Worm (Caenorhabditis elegans) whole organism, midembryonic: Measurements from ENCODE around the gene oac-53.
"Not testable (repeated sequence)": the region's sequence is repeated elsewhere in the genome, so short reads cannot be mapped to it uniquely, and the experiment has no call there.

Source experiments
- T22C8.4 ChIP-seq: fragments of 200-800 bp; sonication (Bioruptor generic); IDR thresholded peaks from 2 replicates; pipeline ENCODE4 v1.3.6; 2022; ENCODE audit warnings: missing genetic modification characterization, missing compliant biosample characterization
- cog-1 ChIP-seq: sonication (generic microtip); optimal IDR thresholded peaks from 2 replicates; lab custom pipeline; 2016; ENCODE audit warnings: missing genetic modification characterization, missing compliant biosample characterization
- flt-1 ChIP-seq: fragments of 200-800 bp; sonication (Bioruptor generic); IDR thresholded peaks from 2 replicates; pipeline ENCODE4 v1.3.6; 2022; ENCODE audit warnings: missing genetic modification characterization, missing compliant biosample characterization
- klf-2 ChIP-seq: fragments of 200-800 bp; sonication (Bioruptor generic); conservative IDR thresholded peaks from 2 replicates; pipeline ENCODE4 v1.3.6; 2022; ENCODE audit warnings: missing genetic modification reagents, missing genetic modification characterization, missing compliant biosample characterization
- med-1 ChIP-seq: sonication (generic microtip); optimal IDR thresholded peaks from 2 replicates; lab custom pipeline; 2017; ENCODE audit warnings: missing genetic modification characterization, mild to moderate bottlenecking, missing compliant biosample characterization, antibody characterized with exemption, missing genetic modification reagents; ENCODE audit not compliant: insufficient read depth
- ref-1 ChIP-seq: fragments of 200-800 bp; sonication (Bioruptor generic); conservative IDR thresholded peaks from 2 replicates; pipeline ENCODE4 v1.3.6; 2022; ENCODE audit warnings: missing genetic modification reagents, missing genetic modification characterization, missing compliant biosample characterization
- tab-1 ChIP-seq: fragments of 200-800 bp; sonication (Bioruptor generic); IDR thresholded peaks from 2 replicates; pipeline ENCODE4 v1.3.6; 2022; ENCODE audit warnings: missing genetic modification characterization, missing compliant biosample characterization
- ztf-23 ChIP-seq: fragments of 200-800 bp; sonication (Bioruptor generic); IDR thresholded peaks from 2 replicates; pipeline ENCODE4 v1.3.6; 2022; ENCODE audit warnings: missing genetic modification reagents, missing genetic modification characterization, missing compliant biosample characterization
- ztf-29 ChIP-seq: fragments of 200-800 bp; sonication (Bioruptor generic); IDR thresholded peaks from 2 replicates; pipeline ENCODE4 v1.3.6; 2022; ENCODE audit warnings: missing genetic modification reagents, missing genetic modification characterization, missing compliant biosample characterization

The oac-53 gene

ce11 chrV:16627962-16628361, at the start of gene oac-53:
oac-53 (minus strand) TSS chrV:16627970.
- no peak for TF ChIP-seq ztf-23
- no peak for TF ChIP-seq flt-1 (GFP tag; lab: Robert Waterston, UW)
- TF ChIP-seq ref-1 (GFP tag; lab: Robert Waterston, UW) = no peak
- no peak for TF ChIP-seq ztf-29 (GFP tag; lab: Robert Waterston, UW)
- no peak for TF ChIP-seq cog-1 (tag; lab: Kevin White, UChicago)
- TF ChIP-seq med-1 (GFP tag; lab: Kevin White, UChicago) = no peak
- TF ChIP-seq tab-1 (GFP tag; lab: Robert Waterston, UW) = no peak
- no peak for TF ChIP-seq T22C8.4
- no peak for TF ChIP-seq klf-2 (GFP tag; lab: Robert Waterston, UW)

DNA sequence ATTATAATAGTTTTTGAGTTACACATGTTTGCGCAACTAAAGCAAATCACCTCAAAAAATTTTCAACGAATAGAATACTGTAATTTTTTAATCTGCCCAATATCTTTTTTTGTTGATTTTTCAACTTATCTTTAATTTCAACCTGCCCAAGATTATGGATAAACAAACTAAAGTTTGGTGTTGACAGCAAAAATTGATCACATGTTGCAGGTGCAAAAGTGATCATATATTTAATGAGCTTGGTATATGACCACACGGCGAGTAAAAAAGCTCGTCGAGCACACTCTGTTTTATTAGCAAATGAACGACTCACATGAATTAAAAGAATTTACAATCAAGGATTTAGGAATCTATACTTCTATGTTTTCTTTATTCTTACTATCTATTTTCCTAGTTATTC, 47.8 kb upstream of the oac-53 start, which contains the start of gene srz-1:
srz-1 (plus strand) TSS at position 301 of the 400 bp plus-strand sequence.
- no peak for TF ChIP-seq ztf-29 (GFP tag; lab: Robert Waterston, UW)
- no peak for TF ChIP-seq med-1 (GFP tag; lab: Kevin White, UChicago)
- TF ChIP-seq klf-2 (GFP tag; lab: Robert Waterston, UW) = no peak
- no peak for TF ChIP-seq T22C8.4
- no peak for TF ChIP-seq ztf-23
- no peak for TF ChIP-seq cog-1 (tag; lab: Kevin White, UChicago)
- no peak for TF ChIP-seq tab-1 (GFP tag; lab: Robert Waterston, UW)
- TF ChIP-seq ref-1 (GFP tag; lab: Robert Waterston, UW) = no peak
- no peak for TF ChIP-seq flt-1 (GFP tag; lab: Robert Waterston, UW)

DNA sequence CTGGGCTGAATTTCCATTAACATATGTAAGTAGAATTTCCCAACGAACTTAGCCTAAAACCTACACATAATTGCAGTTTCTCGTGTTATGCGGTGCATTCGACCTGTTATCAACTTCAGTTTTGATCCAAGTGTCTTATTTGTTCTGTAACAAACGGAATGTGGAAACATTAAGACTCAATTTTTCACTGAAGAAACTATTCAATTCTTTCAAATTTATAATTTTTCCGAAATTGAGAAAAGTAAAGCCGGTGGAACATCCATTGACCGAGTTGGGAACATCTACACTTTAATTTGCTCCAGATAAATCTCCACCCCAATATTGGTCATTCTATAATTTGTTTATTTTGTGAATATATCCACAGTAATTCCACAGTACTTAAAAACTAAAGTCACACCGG, 46.6 kb upstream of the oac-53 start:
- TF ChIP-seq ztf-23 = no peak
- TF ChIP-seq klf-2 (GFP tag; lab: Robert Waterston, UW) = no peak
- no peak for TF ChIP-seq T22C8.4
- TF ChIP-seq ztf-29 (GFP tag; lab: Robert Waterston, UW) = no peak
- no peak for TF ChIP-seq cog-1 (tag; lab: Kevin White, UChicago)
- no peak for TF ChIP-seq flt-1 (GFP tag; lab: Robert Waterston, UW)
- TF ChIP-seq ref-1 (GFP tag; lab: Robert Waterston, UW) = no peak
- TF ChIP-seq med-1 (GFP tag; lab: Kevin White, UChicago) = no peak
- TF ChIP-seq tab-1 (GFP tag; lab: Robert Waterston, UW) = no peak

DNA sequence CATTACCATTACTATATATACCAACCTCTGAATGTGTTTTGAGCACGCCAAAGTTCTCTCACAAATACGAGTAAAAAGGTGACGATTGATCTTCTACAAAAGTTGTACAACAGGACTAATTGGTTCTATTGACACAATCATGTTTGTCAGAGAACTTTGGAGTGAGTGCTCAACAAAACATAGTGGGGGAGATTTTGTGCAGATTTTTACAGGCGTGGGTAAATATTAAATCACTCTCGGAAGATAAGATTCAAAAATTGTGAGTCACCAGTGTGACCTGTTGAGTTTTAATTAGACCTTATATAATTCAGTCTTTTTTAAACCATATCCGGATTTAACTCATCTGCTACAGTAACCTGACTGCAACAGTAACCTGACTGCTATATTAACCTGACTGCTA, 44.4 kb upstream of the oac-53 start, which contains the start of gene F14F8.8:
F14F8.8 (minus strand) TSS at position 101 of the 400 bp plus-strand sequence.
- TF ChIP-seq med-1 (GFP tag; lab: Kevin White, UChicago) = no peak
- TF ChIP-seq tab-1 (GFP tag; lab: Robert Waterston, UW) = no peak

ce11 chrV:16671190-16671589, 43.4 kb upstream of the oac-53 start, which contains the start of gene str-61:
str-61 (minus strand) TSS chrV:16671290.
- no peak for TF ChIP-seq med-1 (GFP tag; lab: Kevin White, UChicago)
- no peak for TF ChIP-seq klf-2 (GFP tag; lab: Robert Waterston, UW)
- TF ChIP-seq ztf-29 (GFP tag; lab: Robert Waterston, UW) = no peak
- no peak for TF ChIP-seq cog-1 (tag; lab: Kevin White, UChicago)
- TF ChIP-seq ztf-23 = no peak
- TF ChIP-seq T22C8.4 = no peak
- TF ChIP-seq tab-1 (GFP tag; lab: Robert Waterston, UW) = no peak
- no peak for TF ChIP-seq flt-1 (GFP tag; lab: Robert Waterston, UW)
- no peak for TF ChIP-seq ref-1 (GFP tag; lab: Robert Waterston, UW)

- TF ChIP-seq tab-1 (GFP tag; lab: Robert Waterston, UW) (no peak), ztf-23 (no peak), klf-2 (GFP tag; lab: Robert Waterston, UW) (no peak), cog-1 (tag; lab: Kevin White, UChicago) (no peak), ref-1 (GFP tag; lab: Robert Waterston, UW) (no peak), ztf-29 (GFP tag; lab: Robert Waterston, UW) (no peak), T22C8.4 (no peak), flt-1 (GFP tag; lab: Robert Waterston, UW) (no peak), med-1 (GFP tag; lab: Kevin White, UChicago) (no peak)
Observed at ce11 chrV:16668473-16668872, 40.7 kb upstream of the oac-53 start, which contains the start of gene F14F8.9. F14F8.9 (minus strand) TSS chrV:16668573.

DNA sequence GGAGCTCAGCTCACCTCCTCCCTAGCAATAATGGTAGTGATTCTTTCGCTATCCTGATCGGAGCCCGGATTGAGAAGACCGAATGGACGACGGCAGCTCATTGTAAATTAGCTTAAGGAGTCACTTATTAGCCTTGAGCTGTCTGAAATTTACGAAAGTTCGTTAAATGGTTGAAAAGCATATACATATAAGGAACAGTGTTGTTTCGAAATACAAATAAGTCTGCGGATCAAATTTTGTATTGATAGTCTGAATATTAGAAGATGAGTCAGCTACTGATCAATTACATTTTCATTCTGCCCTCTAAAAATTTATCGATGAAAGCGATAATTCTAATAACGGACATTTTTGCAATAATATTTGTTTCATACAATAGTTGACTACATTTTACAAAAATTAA, 38.9 kb upstream of the oac-53 start, which contains the start of gene F14F8.14:
F14F8.14 (minus strand) TSS at position 101 of the 400 bp plus-strand sequence.
- no peak for TF ChIP-seq cog-1 (tag; lab: Kevin White, UChicago)
- TF ChIP-seq ztf-23 = no peak
- no peak for TF ChIP-seq flt-1 (GFP tag; lab: Robert Waterston, UW)
- TF ChIP-seq ref-1 (GFP tag; lab: Robert Waterston, UW) = no peak
- TF ChIP-seq klf-2 (GFP tag; lab: Robert Waterston, UW) = no peak
- TF ChIP-seq T22C8.4 = no peak
- TF ChIP-seq ztf-29 (GFP tag; lab: Robert Waterston, UW) = no peak
- TF ChIP-seq med-1 (GFP tag; lab: Kevin White, UChicago) = no peak
- TF ChIP-seq tab-1 (GFP tag; lab: Robert Waterston, UW) = no peak

DNA sequence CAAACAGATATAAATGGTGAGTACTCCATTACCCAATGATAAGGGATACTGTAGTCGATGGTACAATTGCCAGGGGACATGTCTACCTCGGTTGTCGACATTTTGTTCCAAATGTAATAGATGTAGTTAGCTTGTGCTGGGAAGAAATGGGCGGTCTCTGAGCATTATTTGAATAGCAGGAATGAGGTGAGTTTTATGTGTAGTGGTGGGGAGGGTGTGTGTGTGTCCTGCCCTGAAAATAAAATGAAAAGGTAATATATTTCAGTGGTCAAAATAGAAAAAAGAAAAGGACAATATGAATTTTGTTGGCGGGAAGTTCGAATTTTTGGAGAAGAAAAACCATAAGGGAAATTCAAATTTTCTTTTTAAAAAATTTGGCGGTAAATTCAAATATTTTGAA, 33.0 kb upstream of the oac-53 start, which contains the start of gene Y70C5B.2:
Y70C5B.2 (minus strand) TSS at position 101 of the 400 bp plus-strand sequence.
- not testable (repeated sequence) for TF ChIP-seq flt-1 (GFP tag; lab: Robert Waterston, UW); tab-1 (GFP tag; lab: Robert Waterston, UW); T22C8.4

DNA sequence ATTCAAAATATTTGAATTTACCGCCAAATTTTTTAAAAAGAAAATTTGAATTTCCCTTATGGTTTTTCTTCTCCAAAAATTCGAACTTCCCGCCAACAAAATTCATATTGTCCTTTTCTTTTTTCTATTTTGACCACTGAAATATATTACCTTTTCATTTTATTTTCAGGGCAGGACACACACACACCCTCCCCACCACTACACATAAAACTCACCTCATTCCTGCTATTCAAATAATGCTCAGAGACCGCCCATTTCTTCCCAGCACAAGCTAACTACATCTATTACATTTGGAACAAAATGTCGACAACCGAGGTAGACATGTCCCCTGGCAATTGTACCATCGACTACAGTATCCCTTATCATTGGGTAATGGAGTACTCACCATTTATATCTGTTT, 26.5 kb upstream of the oac-53 start, which contains the start of gene W06G6.15:
W06G6.15 (plus strand) TSS at position 301 of the 400 bp plus-strand sequence.
- TF ChIP-seq flt-1 (GFP tag; lab: Robert Waterston, UW); ref-1 (GFP tag; lab: Robert Waterston, UW); cog-1 (tag; lab: Kevin White, UChicago): not testable (repeated sequence)
